Worm (Caenorhabditis elegans): ENCODE measurements around the gene Y57G7A.2.

DNA sequence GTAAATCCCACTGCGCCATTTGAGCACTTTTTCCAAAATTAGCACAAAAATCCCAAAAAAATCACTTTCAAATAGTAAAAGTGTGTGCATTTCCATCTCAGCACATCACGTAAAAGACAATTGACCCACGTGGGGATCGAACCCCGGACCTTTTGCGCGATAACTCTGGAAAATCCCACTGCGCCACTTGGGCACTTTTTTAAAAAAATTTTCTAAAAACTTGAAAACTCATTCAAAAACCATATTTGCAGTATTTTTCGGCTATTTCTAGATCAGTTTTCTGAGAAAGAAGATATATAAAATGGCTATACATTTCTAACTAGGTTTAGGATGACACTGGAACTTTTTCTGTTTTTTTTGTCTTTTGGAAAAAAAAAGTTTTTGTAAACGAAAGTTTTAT, 44.2 kb downstream of the Y57G7A.2 start:
- TF ChIP-seq F23B12.7 (tag; optimal IDR thresholded peaks at IDR 0.05; ENCODE audit: insufficient read depth) (no peak), ama-1 (optimal IDR thresholded peaks at IDR 0.05) (no peak), ama-1 (GFP tag; optimal IDR thresholded peaks at IDR 0.05) (no peak), madf-6 (GFP tag; IDR thresholded peaks at IDR 0.05) (no peak), lsl-1 (GFP tag; optimal IDR thresholded peaks at IDR 0.05) (no peak), pha-4 (tag; optimal IDR thresholded peaks at IDR 0.05) (no peak), ztf-25 (GFP tag; IDR thresholded peaks at IDR 0.05) (no peak), efl-1 (GFP tag; optimal IDR thresholded peaks at IDR 0.05) (no peak), gei-17 (GFP tag; optimal IDR thresholded peaks at IDR 0.05) (no peak), nhr-179 (tag; optimal IDR thresholded peaks at IDR 0.05) (no peak), T26A5.8 (tag; optimal IDR thresholded peaks at IDR 0.05) (no peak)
